Worm (Caenorhabditis elegans) whole organism, late embryonic: ENCODE measurements around the gene D1086.10.

ENCODE experiments used
- T23F11.4 ChIP-seq: fragments of 200-800 bp; sonication (Bioruptor generic); optimal IDR thresholded peaks from 2 replicates; lab custom pipeline; 2018; ENCODE audit warnings: mild to moderate bottlenecking, missing genetic modification characterization, missing compliant biosample characterization
- dve-1 ChIP-seq: sonication (generic microtip); optimal IDR thresholded peaks from 2 replicates; lab custom pipeline; 2017; ENCODE audit warnings: antibody characterized with exemption, mild to moderate bottlenecking, missing genetic modification characterization, missing compliant biosample characterization
- fkh-10 ChIP-seq: fragments of 150-350 bp; optimal IDR thresholded peaks from 2 replicates; lab custom pipeline; 2014; ENCODE audit warnings: missing biosample characterization, missing genetic modification reagents, missing genetic modification characterization
- hlh-13 ChIP-seq: fragments of 200-800 bp; sonication (Bioruptor generic); optimal IDR thresholded peaks from 2 replicates; lab custom pipeline; 2018; ENCODE audit warnings: mild to moderate bottlenecking, missing genetic modification characterization, missing compliant biosample characterization
- pag-3 ChIP-seq: sonication (generic microtip); optimal IDR thresholded peaks from 2 replicates; lab custom pipeline; 2016; ENCODE audit warnings: missing compliant biosample characterization, missing genetic modification characterization, borderline replicate concordance
- pat-9 ChIP-seq: fragments of 200-800 bp; sonication (Bioruptor generic); optimal IDR thresholded peaks from 2 replicates; lab custom pipeline; 2018; ENCODE audit warnings: mild to moderate bottlenecking, missing genetic modification characterization, moderate library complexity, missing compliant biosample characterization
- pqm-1 ChIP-seq: sonication (generic microtip); optimal IDR thresholded peaks from 2 replicates; lab custom pipeline; 2016; ENCODE audit warnings: missing genetic modification characterization, missing compliant biosample characterization
- ref-2 ChIP-seq: sonication (generic microtip); optimal IDR thresholded peaks from 2 replicates; lab custom pipeline; 2016; ENCODE audit warnings: missing genetic modification characterization, missing compliant biosample characterization
- sox-4 ChIP-seq: sonication (generic microtip); optimal IDR thresholded peaks from 2 replicates; lab custom pipeline; 2017; ENCODE audit warnings: mild to moderate bottlenecking, missing genetic modification characterization, inconsistent platforms, missing compliant biosample characterization
- unc-55 ChIP-seq: sonication (generic microtip); optimal IDR thresholded peaks from 2 replicates; lab custom pipeline; 2017; ENCODE audit warnings: missing biosample characterization, missing genetic modification reagents, missing genetic modification characterization
- ztf-16 ChIP-seq: sonication (generic microtip); optimal IDR thresholded peaks from 2 replicates; lab custom pipeline; 2017; ENCODE audit warnings: missing genetic modification characterization, missing compliant biosample characterization

DNA sequence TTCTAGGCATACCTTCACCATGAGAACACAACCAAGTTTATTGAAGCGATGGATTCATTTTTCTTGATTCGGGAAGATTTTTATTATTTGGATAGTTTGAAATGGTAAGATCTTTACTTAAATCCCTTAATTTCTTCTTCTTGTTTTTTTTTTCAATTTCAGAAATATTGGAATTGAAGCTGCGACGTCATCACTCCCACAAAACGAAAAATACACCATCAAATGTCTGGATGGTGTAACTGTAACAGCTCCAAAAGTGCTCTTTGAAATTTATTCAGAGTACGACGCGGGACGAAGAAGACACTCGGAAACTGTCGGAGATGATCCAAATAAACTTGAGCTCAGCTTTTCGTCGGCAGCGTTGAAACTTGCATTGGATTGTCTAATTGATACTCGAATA is 18.1 kb upstream of the D1086.10 start, which contains the start of gene D1086.21:
- TF ChIP-seq T23F11.4 = no peak
- no peak for TF ChIP-seq ztf-16
- no peak for TF ChIP-seq ref-2 (tag; lab: Kevin White, UChicago)
- no peak for TF ChIP-seq sox-4 (tag; lab: Kevin White, UChicago)
- TF ChIP-seq pag-3 (tag; lab: Kevin White, UChicago) = no peak
- no peak for TF ChIP-seq pat-9 (tag; lab: Kevin White, UChicago)
- no peak for TF ChIP-seq hlh-13 (GFP tag; lab: Kevin White, UChicago)
- TF ChIP-seq dve-1 (tag; lab: Kevin White, UChicago) = no peak
- TF ChIP-seq unc-55 (GFP tag; lab: Kevin White, UChicago) = no peak
- TF ChIP-seq fkh-10 (GFP tag; lab: Kevin White, UChicago) = no peak
- no peak for TF ChIP-seq pqm-1 (tag; lab: Kevin White, UChicago)
